Fruit fly (Drosophila melanogaster) whole organism: ENCODE results near the gene CG7320.
A peak's percentile ranks its signal among the peaks of the same experiment; 100 is the strongest.

Source experiments
- CG8478 ChIP-seq: fragments of >200 bp; optimal IDR thresholded peaks from 2 replicates; lab custom pipeline; 2018; ENCODE audit warnings: inconsistent platforms
- Dll ChIP-seq: fragments of >200 bp; optimal IDR thresholded peaks from 2 replicates; lab custom pipeline; 2017
- EcR ChIP-seq, 2 experiments: fragments of >200 bp; optimal IDR thresholded peaks; 2 replicates each; lab custom pipeline; 2017; ENCODE audit warnings: missing biosample characterization in 2 of 2, missing genetic modification characterization in 2 of 2, missing genetic modification reagents in 2 of 2
- pan ChIP-seq: fragments of >200 bp; optimal IDR thresholded peaks from 2 replicates; lab custom pipeline; 2017
- psq ChIP-seq: fragments of >200 bp; optimal IDR thresholded peaks from 2 replicates; lab custom pipeline; 2017
- usp ChIP-seq: fragments of >200 bp; optimal IDR thresholded peaks from 2 replicates; lab custom pipeline; 2017; ENCODE audit warnings: missing biosample characterization, missing genetic modification characterization, mixed read lengths

Gene CG7320

dm6 chr3L:18215669-18216068 is 14.4 kb downstream of the CG7320 start:
- TF ChIP-seq CG8478 (lab: Kevin White, UChicago) = no peak
- TF ChIP-seq EcR (GFP tag; optimal IDR thresholded peaks at IDR 0.05; lab: Kevin White, UChicago) = peak in 1 of 2 experiments; percentile 11

DNA sequence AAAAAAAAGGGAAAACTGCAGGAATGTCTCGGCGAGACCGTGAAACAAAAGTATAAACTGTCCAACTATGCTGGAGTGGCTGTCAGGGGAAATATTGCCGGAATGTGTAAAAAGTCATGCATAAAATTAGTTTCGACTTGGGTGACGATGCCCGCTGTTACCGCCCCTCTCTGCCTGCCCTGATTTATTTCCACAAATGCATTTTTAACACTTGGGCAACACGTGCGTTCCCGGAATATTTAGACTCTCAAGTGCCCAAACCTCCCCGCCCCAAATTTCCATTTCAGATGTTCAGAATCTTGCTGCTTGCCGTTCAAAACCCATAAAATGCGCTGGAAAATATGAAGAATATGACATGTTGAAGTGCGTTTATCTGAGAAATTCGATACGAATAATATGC is 15.6 kb downstream of the CG7320 start:
- TF ChIP-seq usp (GFP tag; lab: Kevin White, UChicago) = no peak
- no peak for TF ChIP-seq Dll (lab: Kevin White, UChicago)
- no peak for TF ChIP-seq psq (lab: Kevin White, UChicago)

- no peak for TF ChIP-seq usp (GFP tag; lab: Kevin White, UChicago)
- TF ChIP-seq Dll (lab: Kevin White, UChicago) = no peak
- TF ChIP-seq psq (lab: Kevin White, UChicago) = no peak
- no peak for TF ChIP-seq EcR (GFP tag; optimal IDR thresholded peaks at IDR 0.05; lab: Kevin White, UChicago)
- TF ChIP-seq CG8478 (lab: Kevin White, UChicago) = no peak
- TF ChIP-seq pan (lab: Kevin White, UChicago) = no peak
These were observed 17.2 kb downstream of the CG7320 start for dm6 chr3L:18218480-18218879.

- TF ChIP-seq Dll (lab: Kevin White, UChicago) = no peak
- no peak for TF ChIP-seq usp (GFP tag; lab: Kevin White, UChicago)
- TF ChIP-seq EcR (GFP tag; optimal IDR thresholded peaks at IDR 0.05; lab: Kevin White, UChicago) = no peak
- no peak for TF ChIP-seq CG8478 (lab: Kevin White, UChicago)
- no peak for TF ChIP-seq psq (lab: Kevin White, UChicago)
- no peak for TF ChIP-seq pan (lab: Kevin White, UChicago)
These were observed 18.1 kb downstream of the CG7320 start for dm6 chr3L:18219388-18219787.

DNA sequence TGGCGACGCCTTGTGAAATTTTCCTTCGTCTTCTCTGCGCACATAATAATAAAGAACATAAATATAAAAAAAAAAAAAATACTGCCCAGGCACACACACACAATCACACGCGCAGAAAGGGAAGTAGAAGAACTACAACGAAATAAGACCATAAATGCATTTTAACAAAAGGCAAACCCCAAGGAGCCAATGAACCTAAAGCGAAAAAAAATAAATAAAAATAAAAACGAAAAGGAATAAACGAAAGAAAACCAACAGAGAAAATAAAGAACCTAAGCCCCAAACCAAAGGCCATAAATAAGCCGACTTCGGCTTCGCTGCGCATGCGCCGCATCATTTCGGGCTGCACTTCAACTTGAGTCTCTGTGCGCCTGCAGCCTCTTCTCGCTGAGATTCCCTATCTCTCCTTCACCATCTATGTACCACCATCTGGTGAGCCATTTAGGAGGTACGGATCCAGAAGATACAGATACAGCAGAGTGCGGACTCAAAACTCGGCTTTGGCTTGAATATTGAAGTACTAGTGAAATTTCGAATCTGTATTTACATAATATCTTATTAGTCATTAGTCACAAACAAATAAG is 20.1 kb downstream of the CG7320 start:
- TF ChIP-seq pan (lab: Kevin White, UChicago) = no peak
- no peak for TF ChIP-seq psq (lab: Kevin White, UChicago)
- no peak for TF ChIP-seq CG8478 (lab: Kevin White, UChicago)
- TF ChIP-seq usp (GFP tag; lab: Kevin White, UChicago) = no peak
- no peak for TF ChIP-seq Dll (lab: Kevin White, UChicago)
- no peak for TF ChIP-seq EcR (GFP tag; optimal IDR thresholded peaks at IDR 0.05; lab: Kevin White, UChicago)

DNA sequence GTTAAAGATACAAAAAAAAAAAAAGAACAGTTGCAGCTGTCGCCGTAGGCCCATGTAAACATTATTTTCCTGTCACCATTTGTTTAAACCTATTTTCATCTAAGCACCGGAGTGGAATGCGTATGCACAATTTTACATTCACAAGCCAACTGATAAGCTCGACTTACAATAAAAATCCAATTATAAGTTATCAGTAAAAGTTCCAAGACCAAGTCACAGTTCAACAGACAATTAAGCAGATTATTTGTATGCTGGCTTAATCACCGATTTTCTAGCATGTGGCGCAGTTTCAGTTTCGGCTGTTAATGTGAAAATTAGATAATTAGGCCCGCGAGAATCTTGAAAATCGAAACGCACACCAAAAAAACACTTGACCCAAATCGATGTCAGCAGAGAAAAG is 21.0 kb downstream of the CG7320 start:
- TF ChIP-seq Dll (lab: Kevin White, UChicago) (no peak), EcR (GFP tag; optimal IDR thresholded peaks at IDR 0.05; lab: Kevin White, UChicago) (no peak), usp (GFP tag; lab: Kevin White, UChicago) (no peak), CG8478 (lab: Kevin White, UChicago) (no peak), pan (lab: Kevin White, UChicago) (no peak), psq (lab: Kevin White, UChicago) (no peak)

- TF ChIP-seq Dll (lab: Kevin White, UChicago) (no peak), EcR (GFP tag; optimal IDR thresholded peaks at IDR 0.05; lab: Kevin White, UChicago) (no peak), usp (GFP tag; lab: Kevin White, UChicago) (no peak), pan (lab: Kevin White, UChicago) (no peak), psq (lab: Kevin White, UChicago) (no peak), CG8478 (lab: Kevin White, UChicago) (no peak)
These were observed 22.1 kb downstream of the CG7320 start for dm6 chr3L:18223437-18223836.

dm6 chr3L:18224612-18225409 is 23.5 kb downstream of the CG7320 start:
- TF ChIP-seq CG8478 (lab: Kevin White, UChicago) (no peak), psq (lab: Kevin White, UChicago) (no peak), Dll (lab: Kevin White, UChicago) (no peak), EcR (GFP tag; optimal IDR thresholded peaks at IDR 0.05; lab: Kevin White, UChicago) (no peak), pan (lab: Kevin White, UChicago) (no peak), usp (GFP tag; lab: Kevin White, UChicago) (no peak)

DNA sequence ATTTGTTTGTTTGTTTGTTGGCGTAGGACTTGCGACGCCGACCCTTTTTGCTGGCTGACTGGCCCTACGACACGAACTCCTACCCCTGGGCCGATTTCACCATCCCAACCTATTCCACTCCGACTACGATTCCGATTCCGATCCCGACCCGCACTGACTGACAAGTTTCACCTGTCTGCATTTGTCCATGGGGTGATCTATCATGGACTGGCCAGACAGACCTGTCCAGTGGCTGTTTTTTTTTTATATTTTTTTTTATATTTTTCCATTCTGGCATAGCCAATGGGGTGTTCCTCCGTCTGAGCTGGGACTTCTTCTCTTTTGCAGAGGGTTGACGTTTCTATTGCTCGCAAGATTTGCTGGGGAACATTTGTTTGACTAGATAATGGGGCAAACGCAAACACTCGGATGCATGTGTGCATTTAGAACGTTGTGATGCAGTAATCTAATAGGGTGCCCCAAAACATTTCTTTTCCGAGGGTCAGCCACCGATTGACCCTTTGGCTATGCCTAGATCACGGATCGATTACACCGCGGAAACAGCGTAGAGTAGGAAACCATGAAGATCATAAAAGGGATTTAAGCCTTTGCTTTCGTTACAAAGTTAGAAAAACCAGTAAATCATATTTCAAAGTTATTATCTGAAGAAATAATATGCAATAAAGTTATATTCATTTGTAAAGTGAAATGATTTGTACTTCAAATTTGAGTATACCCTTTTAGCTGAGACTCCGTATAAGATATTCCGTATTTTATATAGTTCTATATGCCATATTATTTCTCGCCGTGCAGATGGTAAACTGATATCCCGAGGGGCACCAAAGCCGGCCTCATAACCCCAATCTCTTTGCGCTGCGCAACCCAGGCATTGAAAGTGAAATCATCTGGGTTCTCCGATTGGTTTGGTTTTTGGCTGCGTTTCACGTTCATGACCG is 24.4 kb downstream of the CG7320 start:
- TF ChIP-seq Dll (lab: Kevin White, UChicago) = no peak
- TF ChIP-seq pan (lab: Kevin White, UChicago) = no peak
- no peak for TF ChIP-seq usp (GFP tag; lab: Kevin White, UChicago)
- TF ChIP-seq CG8478 (lab: Kevin White, UChicago) = no peak
- TF ChIP-seq EcR (GFP tag; optimal IDR thresholded peaks at IDR 0.05; lab: Kevin White, UChicago) = no peak
- no peak for TF ChIP-seq psq (lab: Kevin White, UChicago)

DNA sequence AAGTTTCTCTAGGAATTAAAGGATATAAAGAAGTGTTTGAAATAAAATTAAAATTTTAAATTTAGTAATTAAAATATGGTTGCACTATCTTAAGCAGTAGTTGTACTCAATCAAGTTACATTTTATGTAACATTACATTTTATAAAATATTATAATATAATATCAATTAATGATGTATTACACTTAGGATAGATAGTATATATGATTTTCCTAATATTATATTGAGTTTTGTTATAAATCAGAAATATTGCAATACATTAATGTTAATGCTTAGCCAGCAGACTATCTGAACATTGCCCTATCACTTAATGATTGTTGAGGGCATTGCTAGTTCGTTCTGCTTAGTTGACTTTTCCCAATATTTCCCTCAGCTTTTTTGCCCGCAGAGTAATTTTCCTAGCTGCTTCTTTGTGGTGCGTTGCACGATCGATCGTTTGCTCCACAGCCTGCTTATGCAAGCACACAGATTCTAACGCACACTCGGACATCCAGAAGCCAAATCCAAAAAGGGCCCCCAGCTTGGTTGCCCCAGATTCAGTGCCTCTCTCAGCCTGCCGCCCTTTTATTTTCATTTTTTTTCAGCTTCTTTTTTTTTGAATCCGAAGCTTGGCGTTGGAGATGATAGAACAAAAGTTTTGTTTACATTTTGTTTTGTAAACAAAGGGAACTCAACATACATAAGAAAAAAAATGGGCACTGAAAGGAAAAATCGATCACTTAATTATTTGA is 25.6 kb downstream of the CG7320 start:
- TF ChIP-seq pan (lab: Kevin White, UChicago) (no peak), CG8478 (lab: Kevin White, UChicago) (no peak), Dll (lab: Kevin White, UChicago) (no peak), psq (lab: Kevin White, UChicago) (no peak), usp (GFP tag; lab: Kevin White, UChicago) (no peak), EcR (GFP tag; optimal IDR thresholded peaks at IDR 0.05; lab: Kevin White, UChicago) (no peak)
